Fruit fly (Drosophila melanogaster): ENCODE results near the gene CG31848.

CG31848 gene

DNA sequence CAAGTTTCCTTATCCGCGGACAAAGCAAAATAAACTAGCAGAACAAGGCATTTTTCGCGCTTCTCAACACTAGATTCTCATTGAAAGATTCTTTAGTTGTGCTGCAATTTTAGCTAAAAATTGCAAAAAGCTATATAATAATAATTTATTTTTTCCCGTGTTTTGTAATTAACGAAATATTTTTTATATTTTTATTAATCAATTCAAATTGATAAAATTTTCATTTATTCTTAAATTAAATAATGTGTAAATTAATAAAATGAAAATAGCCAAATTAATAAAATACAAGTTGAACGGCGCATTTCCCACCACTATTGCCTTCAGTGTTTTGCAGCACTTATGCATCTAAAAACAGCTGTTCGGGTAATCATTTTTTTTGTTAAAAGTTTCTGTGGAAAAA lies 20.8 kb upstream of the CG31848 start, which contains the start of the genes Drep4 and Uvrag (continued):
- no peak for TF ChIP-seq pan (optimal IDR thresholded peaks at IDR 0.05)
- TF ChIP-seq pan (GFP tag; optimal IDR thresholded peaks at IDR 0.05 in 1 of 2, IDR thresholded peaks at IDR 0.05 in 1 of 2): no peak
- TF ChIP-seq CG9817 (tag; optimal IDR thresholded peaks at IDR 0.05): peak; percentile 71
- TF ChIP-seq ase (GFP tag; IDR thresholded peaks at IDR 0.05): no peak
- TF ChIP-seq Hand (GFP tag; optimal IDR thresholded peaks at IDR 0.05): no peak
- no peak for TF ChIP-seq CG7963 (GFP tag; IDR thresholded peaks at IDR 0.05; ENCODE audit: partially characterized antibody)
- TF ChIP-seq CG3163 (GFP tag; optimal IDR thresholded peaks at IDR 0.05): no peak
- no peak; the same call in 1 of the 2 replicates for TF ChIP-seq CG14441 (GFP tag; IDR thresholded peaks at IDR 0.05)
- TF ChIP-seq Drgx (GFP tag; IDR thresholded peaks at IDR 0.05): 0 out of 2 replicates have a peak, but pooled peaks have one; percentile 19
- no peak for TF ChIP-seq Asciz (GFP tag; optimal IDR thresholded peaks at IDR 0.05)
- TF ChIP-seq lmd (GFP tag; IDR thresholded peaks at IDR 0.05): peak; percentile 40; the same call in 1 of the 2 replicates
- TF ChIP-seq CG15479 (GFP tag; optimal IDR thresholded peaks at IDR 0.05): no peak
- no peak for TF ChIP-seq Sry-δ (GFP tag; optimal IDR thresholded peaks at IDR 0.05)
- TF ChIP-seq CG14667 (GFP tag; IDR thresholded peaks at IDR 0.05): peak; percentile 34; the same call in 1 of the 2 replicates
- no peak for TF ChIP-seq CG2889 (GFP tag; IDR thresholded peaks at IDR 0.05)
- no peak for TF ChIP-seq CG11398 (GFP tag; optimal IDR thresholded peaks at IDR 0.05)
- no peak; the same call in 1 of the 2 replicates for TF ChIP-seq Scr (GFP tag; IDR thresholded peaks at IDR 0.05; ENCODE audit: partially characterized antibody)
- peak in 1 of 2 experiments; percentile 76 for TF ChIP-seq dpn (GFP tag; optimal IDR thresholded peaks at IDR 0.05)
- TF ChIP-seq Fer2 (tag; optimal IDR thresholded peaks at IDR 0.05): peak; percentile 62
- no peak for TF ChIP-seq CG6254 (GFP tag; optimal IDR thresholded peaks at IDR 0.05)
- no peak for TF ChIP-seq Gug (GFP tag; IDR thresholded peaks at IDR 0.05)
- TF ChIP-seq Vsx1 (GFP tag; optimal IDR thresholded peaks at IDR 0.05): no peak
- TF ChIP-seq CG12071 (GFP tag; optimal IDR thresholded peaks at IDR 0.05): no peak
- peak; percentile 17 for TF ChIP-seq CG11723 (GFP tag; optimal IDR thresholded peaks at IDR 0.05)
- peak; percentile 43; the same call in 1 of the 3 replicates for TF ChIP-seq H15 (GFP tag; IDR thresholded peaks at IDR 0.05)
- TF ChIP-seq lilli (GFP tag; optimal IDR thresholded peaks at IDR 0.05): peak; percentile 50
- TF ChIP-seq Mrtf (GFP tag; IDR thresholded peaks at IDR 0.05): no peak
- TF ChIP-seq Kr (GFP tag; optimal IDR thresholded peaks at IDR 0.05): no peak
- TF ChIP-seq CG16779 (GFP tag; IDR thresholded peaks at IDR 0.05): no peak
- TF ChIP-seq Blimp-1 (GFP tag; optimal IDR thresholded peaks at IDR 0.05): peak; percentile 56
- no peak for TF ChIP-seq mld (GFP tag; IDR thresholded peaks at IDR 0.05; ENCODE audit: partially characterized antibody)
- TF ChIP-seq CG3847 (GFP tag; IDR thresholded peaks at IDR 0.05): peak; percentile 85
- no peak for TF ChIP-seq CG10147 (GFP tag; optimal IDR thresholded peaks at IDR 0.05)
- no peak for TF ChIP-seq CG4282 (GFP tag; optimal IDR thresholded peaks at IDR 0.05)
- TF ChIP-seq bsh (GFP tag; optimal IDR thresholded peaks at IDR 0.05): peak in 1 of 2 experiments; percentile 59
- TF ChIP-seq CG34224 (GFP tag; IDR thresholded peaks at IDR 0.05; ENCODE audit: partially characterized antibody): no peak
- no peak for TF ChIP-seq CG43689 (GFP tag; IDR thresholded peaks at IDR 0.05)
- TF ChIP-seq CG17361 (GFP tag; IDR thresholded peaks at IDR 0.05): no peak; the same call in 2 of the 3 replicates
- no peak for TF ChIP-seq CG17568 (GFP tag; optimal IDR thresholded peaks at IDR 0.05)
- no peak for TF ChIP-seq nerfin-2 (GFP tag; IDR thresholded peaks at IDR 0.05; ENCODE audit: partially characterized antibody)
- no peak for TF ChIP-seq p53 (GFP tag; optimal IDR thresholded peaks at IDR 0.05)
- TF ChIP-seq Pdp1 (GFP tag; optimal IDR thresholded peaks at IDR 0.05): no peak
- TF ChIP-seq cad (GFP tag; optimal IDR thresholded peaks at IDR 0.05): no peak
- no peak for TF ChIP-seq Nf-YA (GFP tag; IDR thresholded peaks at IDR 0.05)
- TF ChIP-seq CG9215 (GFP tag; IDR thresholded peaks at IDR 0.05): peak; percentile 71
- TF ChIP-seq kni (GFP tag; optimal IDR thresholded peaks at IDR 0.05): no peak
- no peak for TF ChIP-seq Atf6 (GFP tag; IDR thresholded peaks at IDR 0.05)
- no peak for TF ChIP-seq inv (GFP tag; IDR thresholded peaks at IDR 0.05; ENCODE audit: partially characterized antibody)
- no peak for TF ChIP-seq ac (GFP tag; optimal IDR thresholded peaks at IDR 0.05)
- TF ChIP-seq zf30C (GFP tag; optimal IDR thresholded peaks at IDR 0.05): no peak
